ENCODE assay signal across 1 fruit fly cellular context in genomic region chr3R:27905695-27906094, dm6.
TF ChIP-seq lines count a peak whose summit lies in the region.

CG34353 (minus strand) TSS chr3R:27905843.

TF ChIP-seq in whole organism, embryonic, 481 proteins besides CTCF, POLR2A, EP300 and RAD21 (continued from another document):
- TF ChIP-seq corto (GFP tag; optimal IDR thresholded peaks at IDR 0.05; lab: Kevin White, UChicago) (no peak), CG12769 (tag; optimal IDR thresholded peaks at IDR 0.05; lab: Kevin White, UChicago) (no peak), Trl (optimal IDR thresholded peaks at IDR 0.05; lab: Kevin White, UChicago) (no peak), Trl (GFP tag; optimal IDR thresholded peaks at IDR 0.05; lab: Kevin White, UChicago) (no peak), B-H2 (GFP tag; optimal IDR thresholded peaks at IDR 0.05; lab: Kevin White, UChicago) (peak; percentile 59), Fer2 (tag; optimal IDR thresholded peaks at IDR 0.05; lab: Kevin White, UChicago) (no peak), fd3F (GFP tag; optimal IDR thresholded peaks at IDR 0.05; lab: Kevin White, UChicago) (no peak), scrt (GFP tag; optimal IDR thresholded peaks at IDR 0.05; lab: Kevin White, UChicago) (peak; percentile 98), phol (tag; optimal IDR thresholded peaks at IDR 0.05; lab: Kevin White, UChicago) (no peak), Hr3 (GFP tag; optimal IDR thresholded peaks at IDR 0.05; lab: Kevin White, UChicago) (no peak), ci (GFP tag; IDR thresholded peaks at IDR 0.05; lab: Robert Waterston, UW) (peak; percentile 69; the same call in 2 of the 3 replicates), CG6654 (GFP tag; optimal IDR thresholded peaks at IDR 0.05; lab: Kevin White, UChicago) (no peak), mld (GFP tag; IDR thresholded peaks at IDR 0.05; lab: Robert Waterston, UW; ENCODE audit: partially characterized antibody) (no peak), Adf1 (GFP tag; IDR thresholded peaks at IDR 0.05; lab: Robert Waterston, UW) (peak; percentile 35; the same call in 1 of the 2 replicates), ttk (GFP tag; IDR thresholded peaks at IDR 0.05; lab: Robert Waterston, UW) (no peak), CG12744 (GFP tag; optimal IDR thresholded peaks at IDR 0.05; lab: Kevin White, UChicago) (peak; percentile 70), Jarid2 (GFP tag; optimal IDR thresholded peaks at IDR 0.05; lab: Kevin White, UChicago) (peak; percentile 70), tin (GFP tag; optimal IDR thresholded peaks at IDR 0.05; lab: Kevin White, UChicago) (no peak), Nf-YC (tag; optimal IDR thresholded peaks at IDR 0.05; lab: Kevin White, UChicago) (peak; percentile 73), onecut (GFP tag; IDR thresholded peaks at IDR 0.05; lab: Robert Waterston, UW) (no peak), CG7271 (tag; optimal IDR thresholded peaks at IDR 0.05; lab: Kevin White, UChicago) (no peak), Ptx1 (GFP tag; IDR thresholded peaks at IDR 0.05; lab: Robert Waterston, UW) (no peak), crol (GFP tag; IDR thresholded peaks at IDR 0.05; lab: Robert Waterston, UW) (peak; percentile 97), CG8478 (optimal IDR thresholded peaks at IDR 0.05; lab: Kevin White, UChicago) (no peak), CG1024 (GFP tag; IDR thresholded peaks at IDR 0.05; lab: Robert Waterston, UW) (no peak), trh (GFP tag; optimal IDR thresholded peaks at IDR 0.05; lab: Kevin White, UChicago) (no peak), en (GFP tag; optimal IDR thresholded peaks at IDR 0.05; lab: Kevin White, UChicago) (no peak), wek (GFP tag; optimal IDR thresholded peaks at IDR 0.05; lab: Kevin White, UChicago) (no peak), YL-1 (GFP tag; optimal IDR thresholded peaks at IDR 0.05; lab: Kevin White, UChicago) (no peak), Deaf1 (tag; optimal IDR thresholded peaks at IDR 0.05; lab: Kevin White, UChicago) (peak; percentile 99), MESR4 (GFP tag; optimal IDR thresholded peaks at IDR 0.05; lab: Kevin White, UChicago) (no peak), CG6689 (GFP tag; IDR thresholded peaks at IDR 0.05; lab: Robert Waterston, UW) (no peak), chm (GFP tag; IDR thresholded peaks at IDR 0.05; lab: Robert Waterston, UW) (peak; percentile 64), tll (GFP tag; optimal IDR thresholded peaks at IDR 0.05; lab: Kevin White, UChicago) (no peak), HmgD (GFP tag; optimal IDR thresholded peaks at IDR 0.05; lab: Kevin White, UChicago) (no peak), CG5180 (GFP tag; optimal IDR thresholded peaks at IDR 0.05; lab: Kevin White, UChicago) (peak; percentile 4), Oaz (GFP tag; IDR thresholded peaks at IDR 0.05; lab: Robert Waterston, UW) (no peak), CG8089 (GFP tag; optimal IDR thresholded peaks at IDR 0.05; lab: Kevin White, UChicago) (peak; percentile 0), CG31365 (tag; optimal IDR thresholded peaks at IDR 0.05; lab: Kevin White, UChicago) (no peak), so (GFP tag; IDR thresholded peaks at IDR 0.05; lab: Robert Waterston, UW) (no peak), abd-A (tag; optimal IDR thresholded peaks at IDR 0.05; lab: Kevin White, UChicago) (peak; percentile 77), Pdp1 (GFP tag; optimal IDR thresholded peaks at IDR 0.05; lab: Kevin White, UChicago) (no peak), schlank (tag; optimal IDR thresholded peaks at IDR 0.05; lab: Kevin White, UChicago) (no peak), CG30431 (GFP tag; optimal IDR thresholded peaks at IDR 0.05; lab: Kevin White, UChicago) (no peak), zen (tag; optimal IDR thresholded peaks at IDR 0.05; lab: Kevin White, UChicago) (peak; percentile 13), vvl (GFP tag; IDR thresholded peaks at IDR 0.05; lab: Robert Waterston, UW) (no peak), CoRest (tag; optimal IDR thresholded peaks at IDR 0.05; lab: Kevin White, UChicago) (peak; percentile 16), Usf (GFP tag; optimal IDR thresholded peaks at IDR 0.05; lab: Kevin White, UChicago) (no peak), jing (GFP tag; optimal IDR thresholded peaks at IDR 0.05; lab: Kevin White, UChicago) (peak; percentile 80), her (GFP tag; optimal IDR thresholded peaks at IDR 0.05; lab: Kevin White, UChicago) (no peak), bowl (GFP tag; IDR thresholded peaks at IDR 0.05; lab: Robert Waterston, UW) (no peak), Camta (GFP tag; optimal IDR thresholded peaks at IDR 0.05; lab: Kevin White, UChicago) (no peak), cad (GFP tag; optimal IDR thresholded peaks at IDR 0.05; lab: Kevin White, UChicago) (no peak), Ssrp (tag; optimal IDR thresholded peaks at IDR 0.05; lab: Kevin White, UChicago) (no peak), oc (tag; optimal IDR thresholded peaks at IDR 0.05; lab: Kevin White, UChicago) (peak; percentile 59), CG12155 (GFP tag; optimal IDR thresholded peaks at IDR 0.05; lab: Kevin White, UChicago) (peak; percentile 94), amos (GFP tag; IDR thresholded peaks at IDR 0.05; lab: Robert Waterston, UW; ENCODE audit: partially characterized antibody) (peak; percentile 28; the same call in 1 of the 2 replicates), Nf-YB (GFP tag; optimal IDR thresholded peaks at IDR 0.05; lab: Kevin White, UChicago) (peak; percentile 63), CG4360 (GFP tag; IDR thresholded peaks at IDR 0.05; lab: Robert Waterston, UW) (peak; percentile 58), ken (GFP tag; IDR thresholded peaks at IDR 0.05; lab: Robert Waterston, UW) (no peak), CG7928 (GFP tag; optimal IDR thresholded peaks at IDR 0.05; lab: Kevin White, UChicago) (no peak), CG4404 (GFP tag; IDR thresholded peaks at IDR 0.05; lab: Robert Waterston, UW) (no peak), ase (GFP tag; IDR thresholded peaks at IDR 0.05; lab: Robert Waterston, UW) (no peak), CG18599 (GFP tag; optimal IDR thresholded peaks at IDR 0.05; lab: Kevin White, UChicago) (no peak), otp (GFP tag; IDR thresholded peaks at IDR 0.05; lab: Robert Waterston, UW) (peak; percentile 17; the same call in 1 of the 3 replicates), CG2199 (GFP tag; IDR thresholded peaks at IDR 0.05; lab: Robert Waterston, UW) (0 out of 3 replicates have a peak, but pooled peaks have one; percentile 21), sc (optimal IDR thresholded peaks at IDR 0.05; lab: Kevin White, UChicago) (no peak), sc (GFP tag; optimal IDR thresholded peaks at IDR 0.05; lab: Kevin White, UChicago) (no peak), CG13894 (tag; optimal IDR thresholded peaks at IDR 0.05; lab: Kevin White, UChicago) (peak; percentile 14), p53 (GFP tag; optimal IDR thresholded peaks at IDR 0.05; lab: Kevin White, UChicago) (no peak), CG14014 (GFP tag; IDR thresholded peaks at IDR 0.05; lab: Robert Waterston, UW) (0 out of 2 replicates have a peak, but pooled peaks have one; percentile 15), CG8290 (GFP tag; optimal IDR thresholded peaks at IDR 0.05; lab: Kevin White, UChicago) (no peak), CG8290 (tag; optimal IDR thresholded peaks at IDR 0.05; lab: Kevin White, UChicago) (peak in 1 of 2 experiments; percentile 72), CG7357 (GFP tag; IDR thresholded peaks at IDR 0.05; lab: Robert Waterston, UW) (no peak), CG5953 (GFP tag; IDR thresholded peaks at IDR 0.05; lab: Robert Waterston, UW) (no peak), unpg (GFP tag; optimal IDR thresholded peaks at IDR 0.05; lab: Kevin White, UChicago) (no peak), CG9932 (GFP tag; IDR thresholded peaks at IDR 0.05; lab: Robert Waterston, UW) (no peak), PHDP (tag; optimal IDR thresholded peaks at IDR 0.05; lab: Kevin White, UChicago) (peak; percentile 20), CG18619 (GFP tag; optimal IDR thresholded peaks at IDR 0.05; lab: Kevin White, UChicago) (no peak), Side (GFP tag; optimal IDR thresholded peaks at IDR 0.05; lab: Kevin White, UChicago) (no peak), CG8388 (GFP tag; optimal IDR thresholded peaks at IDR 0.05; lab: Kevin White, UChicago) (no peak), CG3163 (GFP tag; optimal IDR thresholded peaks at IDR 0.05; lab: Kevin White, UChicago) (peak; percentile 99), CG15269 (tag; optimal IDR thresholded peaks at IDR 0.05; lab: Kevin White, UChicago) (no peak), tna (GFP tag; IDR thresholded peaks at IDR 0.05; lab: Robert Waterston, UW; ENCODE audit: partially characterized antibody) (no peak), CG2202 (tag; optimal IDR thresholded peaks at IDR 0.05; lab: Kevin White, UChicago) (no peak), CG17361 (GFP tag; IDR thresholded peaks at IDR 0.05; lab: Robert Waterston, UW) (no peak), CG17328 (GFP tag; IDR thresholded peaks at IDR 0.05; lab: Robert Waterston, UW) (0 out of 2 replicates have a peak, but pooled peaks have one; percentile 27), Dp (GFP tag; optimal IDR thresholded peaks at IDR 0.05; lab: Kevin White, UChicago) (no peak), dmrt11E (tag; optimal IDR thresholded peaks at IDR 0.05; lab: Kevin White, UChicago) (no peak), CG6254 (GFP tag; optimal IDR thresholded peaks at IDR 0.05; lab: Kevin White, UChicago) (no peak), Blimp-1 (GFP tag; optimal IDR thresholded peaks at IDR 0.05; lab: Kevin White, UChicago) (no peak), CG12391 (tag; optimal IDR thresholded peaks at IDR 0.05; lab: Kevin White, UChicago) (peak; percentile 4), Med (GFP tag; lab: Kevin White, UChicago) (peak; percentile 67), gro (GFP tag; optimal IDR thresholded peaks at IDR 0.05; lab: Kevin White, UChicago) (peak; percentile 34), Dref (GFP tag; IDR thresholded peaks at IDR 0.05; lab: Robert Waterston, UW) (no peak), CG11696 (GFP tag; IDR thresholded peaks at IDR 0.05; lab: Robert Waterston, UW) (no peak), gcm (GFP tag; optimal IDR thresholded peaks at IDR 0.05; lab: Kevin White, UChicago) (no peak), psq (GFP tag; optimal IDR thresholded peaks at IDR 0.05; lab: Kevin White, UChicago) (peak; percentile 1), CG34224 (GFP tag; IDR thresholded peaks at IDR 0.05; lab: Robert Waterston, UW; ENCODE audit: partially characterized antibody) (peak; percentile 30; the same call in 1 of the 3 replicates), E2f2 (GFP tag; IDR thresholded peaks at IDR 0.05; lab: Robert Waterston, UW) (no peak), CG17186 (GFP tag; optimal IDR thresholded peaks at IDR 0.05; lab: Kevin White, UChicago) (no peak), Hmx (GFP tag; optimal IDR thresholded peaks at IDR 0.05; lab: Kevin White, UChicago) (no peak)
